Fruit fly (Drosophila melanogaster) whole organism, embryonic: ENCODE results near the gene CG13603.
A peak's percentile ranks its signal among the peaks of the same experiment; 100 is the strongest.

Source experiments
- Adf1 ChIP-seq: fragments of 200-800 bp; sonication (Bioruptor generic); IDR thresholded peaks from 2 replicates; pipeline ENCODE4 v1.3.6; 2022; ENCODE audit warnings: missing biosample characterization, missing genetic modification characterization
- Blimp-1 ChIP-seq: fragments of 200-800 bp; sonication (Bioruptor generic); optimal IDR thresholded peaks from 3 replicates; lab custom pipeline; 2018; ENCODE audit warnings: missing biosample characterization, missing genetic modification characterization, mild to moderate bottlenecking, moderate library complexity, missing genetic modification reagents
- CG10366 ChIP-seq: fragments of 200-800 bp; sonication (Bioruptor generic); IDR thresholded peaks from 2 replicates; pipeline ENCODE4 v1.3.6; 2022; ENCODE audit warnings: missing biosample characterization, missing genetic modification characterization
- CG10565 ChIP-seq: fragments of 200-800 bp; sonication (Bioruptor generic); optimal IDR thresholded peaks from 3 replicates; lab custom pipeline; 2016; ENCODE audit warnings: missing biosample characterization, mild to moderate bottlenecking, missing genetic modification characterization
- CG11723 ChIP-seq: fragments of 200-800 bp; sonication (Bioruptor generic); optimal IDR thresholded peaks from 2 replicates; lab custom pipeline; 2017; ENCODE audit warnings: missing biosample characterization, mild to moderate bottlenecking, missing genetic modification characterization
- CG14860 ChIP-seq: fragments of 200-800 bp; sonication (Bioruptor generic); IDR thresholded peaks from 3 replicates; pipeline ENCODE4 v1.3.6; 2022; ENCODE audit warnings: missing biosample characterization, missing genetic modification characterization; ENCODE audit not compliant: partially characterized antibody
- CG1529 ChIP-seq: fragments of 200-800 bp; sonication (Bioruptor generic); optimal IDR thresholded peaks from 3 replicates; lab custom pipeline; 2018; ENCODE audit warnings: missing biosample characterization, missing genetic modification characterization
- CG16779 ChIP-seq: fragments of 200-800 bp; sonication (Bioruptor generic); IDR thresholded peaks from 2 replicates; pipeline ENCODE4 v1.3.6; 2022; ENCODE audit warnings: missing biosample characterization, missing genetic modification characterization
- CG30431 ChIP-seq: fragments of 200-800 bp; sonication (Bioruptor generic); optimal IDR thresholded peaks from 2 replicates; lab custom pipeline; 2017; ENCODE audit warnings: missing biosample characterization, missing genetic modification characterization
- CG31224 ChIP-seq: fragments of 200-800 bp; sonication (Bioruptor generic); IDR thresholded peaks from 2 replicates; pipeline ENCODE4 v1.3.6; 2022; ENCODE audit warnings: missing biosample characterization, missing genetic modification characterization
- CG32772 ChIP-seq: fragments of 200-800 bp; sonication (Bioruptor generic); IDR thresholded peaks from 2 replicates; pipeline ENCODE4 v1.3.6; 2022; ENCODE audit warnings: missing biosample characterization, missing genetic modification characterization
- CG3847 ChIP-seq: fragments of 200-800 bp; sonication (Bioruptor generic); IDR thresholded peaks from 2 replicates; pipeline ENCODE4 v1.3.6; 2022; ENCODE audit warnings: missing biosample characterization, missing genetic modification characterization
- CG43689 ChIP-seq: fragments of 200-800 bp; sonication (Bioruptor generic); IDR thresholded peaks from 2 replicates; pipeline ENCODE4 v1.3.6; 2022; ENCODE audit warnings: missing biosample characterization, missing genetic modification characterization
- CG4854 ChIP-seq: fragments of 200-800 bp; sonication (Bioruptor generic); optimal IDR thresholded peaks from 2 replicates; lab custom pipeline; 2016; ENCODE audit warnings: missing biosample characterization, missing genetic modification characterization, inconsistent platforms
- CG6272 ChIP-seq: fragments of 200-800 bp; sonication (Bioruptor generic); IDR thresholded peaks from 2 replicates; pipeline ENCODE4 v1.3.6; 2022; ENCODE audit warnings: missing biosample characterization, missing genetic modification characterization
- CG7357 ChIP-seq: fragments of 200-800 bp; sonication (Bioruptor generic); IDR thresholded peaks from 3 replicates; pipeline ENCODE4 v1.3.6; 2022; ENCODE audit warnings: missing biosample characterization, missing genetic modification characterization
- CG7839 ChIP-seq: fragments of 200-800 bp; sonication (Bioruptor generic); optimal IDR thresholded peaks from 3 replicates; lab custom pipeline; 2018; ENCODE audit warnings: missing biosample characterization, mild to moderate bottlenecking, missing genetic modification characterization, moderate library complexity
- CrebB ChIP-seq: fragments of 200-800 bp; sonication (Bioruptor generic); optimal IDR thresholded peaks from 3 replicates; lab custom pipeline; 2018; ENCODE audit warnings: missing biosample characterization, mild to moderate bottlenecking, missing genetic modification characterization
- Dek ChIP-seq: fragments of 200-800 bp; sonication (Bioruptor generic); optimal IDR thresholded peaks from 3 replicates; lab custom pipeline; 2019; ENCODE audit warnings: missing biosample characterization, mild to moderate bottlenecking, missing genetic modification characterization, moderate library complexity
- Drgx ChIP-seq: fragments of 200-800 bp; sonication (Bioruptor generic); IDR thresholded peaks from 2 replicates; pipeline ENCODE4 v1.3.6; 2022; ENCODE audit warnings: missing biosample characterization, missing genetic modification characterization
- E2f2 ChIP-seq: fragments of 200-800 bp; sonication (Bioruptor generic); IDR thresholded peaks from 2 replicates; pipeline ENCODE4 v1.3.6; 2022; ENCODE audit warnings: missing biosample characterization, missing genetic modification characterization
- Elba2 ChIP-seq: fragments of 200-800 bp; sonication (Bioruptor generic); optimal IDR thresholded peaks from 3 replicates; lab custom pipeline; 2016; ENCODE audit warnings: missing biosample characterization, missing genetic modification characterization
- Ets65A ChIP-seq: fragments of 200-800 bp; sonication (Bioruptor generic); peaks from one replicate; lab custom pipeline; 2016; ENCODE audit warnings: missing biosample characterization, missing genetic modification characterization
- Gug ChIP-seq: fragments of 200-800 bp; sonication (Bioruptor generic); IDR thresholded peaks from 4 replicates; pipeline ENCODE4 v1.3.6; 2022; ENCODE audit warnings: missing biosample characterization, missing genetic modification characterization
- Jarid2 ChIP-seq: fragments of 200-800 bp; sonication (Bioruptor generic); optimal IDR thresholded peaks from 3 replicates; lab custom pipeline; 2017; ENCODE audit warnings: mild to moderate bottlenecking, missing biosample characterization, missing genetic modification reagents, missing genetic modification characterization
- Med ChIP-seq: fragments of 200-800 bp; sonication (Bioruptor generic); peaks from one replicate; lab custom pipeline; 2016; ENCODE audit warnings: missing biosample characterization, missing genetic modification characterization, mild to moderate bottlenecking, inconsistent platforms, moderate library complexity
- ab ChIP-seq: fragments of 200-800 bp; sonication (Bioruptor generic); optimal IDR thresholded peaks from 2 replicates; lab custom pipeline; 2016; ENCODE audit warnings: missing biosample characterization, missing genetic modification characterization
- ash1 ChIP-seq: fragments of 200-800 bp; sonication (Bioruptor generic); optimal IDR thresholded peaks from 2 replicates; lab custom pipeline; 2018; ENCODE audit warnings: missing biosample characterization, mild to moderate bottlenecking, missing genetic modification characterization
- ci ChIP-seq: fragments of 200-800 bp; sonication (Bioruptor generic); IDR thresholded peaks from 3 replicates; pipeline ENCODE4 v1.3.6; 2022; ENCODE audit warnings: missing biosample characterization, missing genetic modification characterization
- croc ChIP-seq: fragments of 200-800 bp; sonication (Bioruptor generic); conservative IDR thresholded peaks from 3 replicates; pipeline ENCODE4 v1.3.6; 2022; ENCODE audit warnings: missing biosample characterization, missing genetic modification characterization
- ewg ChIP-seq: fragments of 200-800 bp; sonication (Bioruptor generic); optimal IDR thresholded peaks from 3 replicates; lab custom pipeline; 2017; ENCODE audit warnings: mild to moderate bottlenecking, missing biosample characterization, missing genetic modification reagents, missing genetic modification characterization
- gem ChIP-seq: fragments of 200-800 bp; sonication (Bioruptor generic); optimal IDR thresholded peaks from 2 replicates; lab custom pipeline; 2019; ENCODE audit warnings: missing biosample characterization, mild to moderate bottlenecking, missing genetic modification characterization, moderate library complexity
- gfzf ChIP-seq: fragments of 200-800 bp; sonication (Bioruptor generic); optimal IDR thresholded peaks from 2 replicates; lab custom pipeline; 2016; ENCODE audit warnings: missing biosample characterization, mild to moderate bottlenecking, missing genetic modification characterization, moderate library complexity
- gro ChIP-seq: fragments of 200-800 bp; sonication (Bioruptor generic); optimal IDR thresholded peaks from 2 replicates; lab custom pipeline; 2016; ENCODE audit warnings: missing biosample characterization, missing genetic modification characterization
- ham ChIP-seq: fragments of 200-800 bp; sonication (Bioruptor generic); IDR thresholded peaks from 2 replicates; pipeline ENCODE4 v1.3.6; 2022; ENCODE audit warnings: missing biosample characterization, missing genetic modification characterization
- lab ChIP-seq: fragments of 200-800 bp; sonication (Bioruptor generic); optimal IDR thresholded peaks from 3 replicates; lab custom pipeline; 2017; ENCODE audit warnings: missing biosample characterization, missing genetic modification characterization, mild to moderate bottlenecking, moderate library complexity, missing genetic modification reagents
- lbe ChIP-seq: fragments of 200-800 bp; sonication (Bioruptor generic); optimal IDR thresholded peaks from 2 replicates; lab custom pipeline; 2016; ENCODE audit warnings: missing biosample characterization, mild to moderate bottlenecking, missing genetic modification characterization
- lov ChIP-seq, 2 experiments: fragments of 200-800 bp in 1 of 2; fragments of >200 bp in 1 of 2; sonication (Bioruptor generic) in 1 of 2; IDR thresholded peaks in 1 of 2; optimal IDR thresholded peaks in 1 of 2; 2 replicates in 1 of 2; 3 replicates in 1 of 2; pipeline versions ENCODE4 v1.3.6 to Lab custom; 2017 to 2022; ENCODE audit warnings: missing biosample characterization in 1 of 2, missing genetic modification characterization in 1 of 2
- nerfin-1 ChIP-seq: fragments of 200-800 bp; sonication (Bioruptor generic); optimal IDR thresholded peaks from 3 replicates; lab custom pipeline; 2019; ENCODE audit warnings: missing biosample characterization, mild to moderate bottlenecking, missing genetic modification characterization, moderate library complexity
- nom ChIP-seq: fragments of 200-800 bp; sonication (Bioruptor generic); optimal IDR thresholded peaks from 2 replicates; lab custom pipeline; 2017; ENCODE audit warnings: missing biosample characterization, missing genetic modification characterization, mild to moderate bottlenecking, moderate library complexity, missing genetic modification reagents
- p53 ChIP-seq: fragments of 200-800 bp; sonication (Bioruptor generic); optimal IDR thresholded peaks from 2 replicates; lab custom pipeline; 2016; ENCODE audit warnings: missing biosample characterization, missing genetic modification characterization
- repo ChIP-seq: fragments of 200-800 bp; sonication (Bioruptor generic); optimal IDR thresholded peaks from 2 replicates; lab custom pipeline; 2016; ENCODE audit warnings: missing biosample characterization, missing genetic modification characterization
- row ChIP-seq: fragments of 200-800 bp; sonication (Bioruptor generic); IDR thresholded peaks from 3 replicates; pipeline ENCODE4 v1.3.6; 2022; ENCODE audit warnings: missing biosample characterization, missing genetic modification characterization
- slbo ChIP-seq: fragments of 200-800 bp; sonication (Bioruptor generic); IDR thresholded peaks from 2 replicates; pipeline ENCODE4 v1.3.6; 2022; ENCODE audit warnings: missing biosample characterization, missing genetic modification characterization
- tin ChIP-seq: fragments of 200-800 bp; sonication (Bioruptor generic); optimal IDR thresholded peaks from 3 replicates; lab custom pipeline; 2016; ENCODE audit warnings: missing biosample characterization, missing genetic modification characterization
- trem ChIP-seq: fragments of 200-800 bp; optimal IDR thresholded peaks from 3 replicates; lab custom pipeline; 2019; ENCODE audit warnings: missing biosample characterization, mild to moderate bottlenecking, missing genetic modification characterization, moderate library complexity
- ttk ChIP-seq: fragments of 200-800 bp; sonication (Bioruptor generic); IDR thresholded peaks from 2 replicates; pipeline ENCODE4 v2.1.2; 2022; ENCODE audit warnings: missing biosample characterization, missing genetic modification characterization
- unpg ChIP-seq: fragments of 200-800 bp; sonication (Bioruptor generic); optimal IDR thresholded peaks from 3 replicates; lab custom pipeline; 2018; ENCODE audit warnings: missing biosample characterization, mild to moderate bottlenecking, missing genetic modification characterization, moderate library complexity
- zen ChIP-seq: fragments of 200-800 bp; sonication (Bioruptor generic); optimal IDR thresholded peaks from 3 replicates; lab custom pipeline; 2018; ENCODE audit warnings: missing biosample characterization, mild to moderate bottlenecking, missing genetic modification characterization, moderate library complexity

CG13603 gene

DNA sequence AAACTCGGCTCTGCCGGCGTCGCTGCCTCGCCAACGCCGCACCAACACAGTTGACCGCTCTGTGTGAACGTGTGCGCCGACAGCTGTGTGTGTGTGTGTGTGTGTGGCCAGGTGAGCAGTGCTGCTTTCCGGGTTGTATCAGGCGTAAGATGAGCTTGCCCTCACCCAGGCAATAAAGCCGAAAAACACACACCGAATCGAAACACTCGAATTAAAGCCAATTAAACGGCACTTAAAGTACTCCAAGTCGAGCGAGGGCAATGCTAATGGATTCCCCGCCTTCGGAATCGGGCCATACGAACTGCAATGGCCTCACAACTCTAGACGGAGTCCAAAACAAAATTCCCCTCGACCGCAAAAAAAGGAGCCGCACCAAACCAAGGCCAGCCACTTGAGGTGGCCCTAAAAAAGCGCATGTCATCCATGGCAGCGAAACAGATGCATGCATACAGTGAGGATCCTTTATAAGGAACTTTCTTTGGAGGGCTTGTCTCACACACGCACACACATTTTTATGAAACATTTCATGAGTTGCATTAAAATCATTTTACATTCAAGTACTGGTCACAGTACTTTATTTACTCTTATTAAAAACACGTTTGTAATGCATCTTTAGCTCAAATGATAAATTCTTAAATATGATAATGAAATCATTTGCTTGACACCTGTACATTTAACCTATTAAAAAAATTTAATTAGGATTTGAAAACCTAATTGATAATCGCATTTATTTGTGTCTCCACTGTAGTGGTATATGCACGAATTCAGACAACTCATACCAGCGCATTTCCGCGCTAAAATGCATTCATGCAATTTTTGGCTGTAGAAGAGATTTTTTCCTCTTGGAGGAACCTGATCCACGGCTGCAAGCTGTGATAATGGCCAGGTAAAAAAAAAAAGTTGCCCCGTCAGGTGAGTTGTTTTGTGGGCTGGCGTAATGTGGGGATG is 37.6 kb downstream of the CG13603 start (continued):
- TF ChIP-seq CG32772: no peak
- TF ChIP-seq lbe: peak; percentile 87
- TF ChIP-seq Adf1: peak; percentile 29; the same call in 1 of the 2 replicates
- no peak for TF ChIP-seq p53
- no peak for TF ChIP-seq repo (GFP tag; lab: Kevin White, UChicago)
- peak; percentile 86 for TF ChIP-seq nom (GFP tag; lab: Kevin White, UChicago)
- TF ChIP-seq Elba2 (GFP tag; lab: Kevin White, UChicago): no peak
- TF ChIP-seq CG11723: no peak
- no peak for TF ChIP-seq ttk (GFP tag; lab: Robert Waterston, UW)
- 0 out of 2 replicates have a peak, but pooled peaks have one; percentile 29 for TF ChIP-seq slbo (GFP tag; lab: Robert Waterston, UW)
- peak; percentile 56; the same call in 1 of the 2 replicates for TF ChIP-seq Drgx (GFP tag; lab: Robert Waterston, UW)
- TF ChIP-seq Ets65A (GFP tag; lab: Kevin White, UChicago): no peak
- TF ChIP-seq CG3847 (GFP tag; lab: Robert Waterston, UW): 0 out of 2 replicates have a peak, but pooled peaks have one; percentile 19
- no peak for TF ChIP-seq row
- no peak for TF ChIP-seq zen (tag; lab: Kevin White, UChicago)
- TF ChIP-seq Dek (tag; lab: Kevin White, UChicago): no peak
- no peak for TF ChIP-seq lov (optimal IDR thresholded peaks at IDR 0.05; lab: Kevin White, UChicago)
- no peak for TF ChIP-seq lov (GFP tag; IDR thresholded peaks at IDR 0.05; lab: Robert Waterston, UW)
- TF ChIP-seq CG6272 (GFP tag; lab: Robert Waterston, UW): no peak
- no peak for TF ChIP-seq CG43689 (GFP tag; lab: Robert Waterston, UW)
- TF ChIP-seq Blimp-1 (GFP tag; lab: Kevin White, UChicago): no peak
- no peak for TF ChIP-seq ewg
- no peak for TF ChIP-seq trem
- TF ChIP-seq gro: no peak
- TF ChIP-seq CG10565 (GFP tag; lab: Kevin White, UChicago): no peak
- no peak for TF ChIP-seq Med (GFP tag; lab: Kevin White, UChicago)
- TF ChIP-seq ash1 (GFP tag; lab: Kevin White, UChicago): no peak
- no peak for TF ChIP-seq CG30431 (GFP tag; lab: Kevin White, UChicago)
- TF ChIP-seq gfzf: no peak

DNA sequence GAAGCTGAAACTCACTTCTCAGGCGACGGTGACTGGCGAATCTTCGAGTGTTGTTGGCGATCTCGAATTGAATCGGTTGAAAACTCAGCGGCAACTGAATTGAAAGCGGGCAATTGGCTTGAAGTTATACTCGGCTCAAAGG is 38.2 kb downstream of the CG13603 start, which contains the start of gene CG12268:
CG12268 (minus strand) TSS at position 101 of the 142 bp plus-strand sequence.
- TF ChIP-seq tin (no peak), unpg (GFP tag; lab: Kevin White, UChicago) (no peak), CG7357 (GFP tag; lab: Robert Waterston, UW) (no peak), nerfin-1 (tag; lab: Kevin White, UChicago) (no peak), CG1529 (GFP tag; lab: Kevin White, UChicago) (no peak), lab (GFP tag; lab: Kevin White, UChicago) (no peak)

DNA sequence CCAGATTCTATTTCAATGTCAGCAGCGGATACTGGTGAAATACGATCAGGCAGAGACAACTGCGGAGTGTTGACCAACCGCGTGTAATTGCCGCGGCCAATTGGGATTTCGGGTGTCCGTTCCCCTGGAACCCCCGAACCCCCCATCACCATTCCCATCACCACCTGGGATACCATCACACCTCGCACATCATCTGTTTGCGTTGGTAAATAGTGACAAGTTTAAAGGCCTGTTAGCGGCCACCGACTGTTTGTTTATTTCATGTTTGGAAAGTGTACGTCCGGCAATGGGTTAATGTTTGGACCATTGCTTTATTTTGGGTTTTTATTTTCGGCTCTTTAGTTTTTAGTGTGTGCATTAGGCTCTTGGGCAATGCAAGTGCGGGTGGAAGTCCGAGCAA is 39.4 kb downstream of the CG13603 start:
- TF ChIP-seq E2f2: no peak
- no peak for TF ChIP-seq ham (GFP tag; lab: Robert Waterston, UW)
- no peak for TF ChIP-seq Gug
- no peak for TF ChIP-seq Elba2 (GFP tag; lab: Kevin White, UChicago)
- TF ChIP-seq CG10366 (GFP tag; lab: Robert Waterston, UW): no peak
- no peak for TF ChIP-seq CG7839 (tag; lab: Kevin White, UChicago)
- no peak for TF ChIP-seq ab (GFP tag; lab: Kevin White, UChicago)
- no peak for TF ChIP-seq gem (tag; lab: Kevin White, UChicago)
- TF ChIP-seq CG31224: no peak
- TF ChIP-seq Jarid2 (GFP tag; lab: Kevin White, UChicago): no peak
- TF ChIP-seq CG16779 (GFP tag; lab: Robert Waterston, UW): no peak
- TF ChIP-seq CG4854 (GFP tag; lab: Kevin White, UChicago): no peak
- no peak for TF ChIP-seq croc (GFP tag; lab: Robert Waterston, UW)
- peak; percentile 54 for TF ChIP-seq CrebB (tag; lab: Kevin White, UChicago)
- TF ChIP-seq CG14860 (GFP tag; lab: Robert Waterston, UW): no peak
- TF ChIP-seq ci (GFP tag; lab: Robert Waterston, UW): peak; percentile 71; the same call in 1 of the 3 replicates
